Fruit fly (Drosophila melanogaster) whole organism, prepupa: Measurements from ENCODE around the gene tos.
A peak's percentile ranks its signal among the peaks of the same experiment; 100 is the strongest.

ENCODE experiments used
- CG10631 ChIP-seq: fragments of 200-800 bp; sonication (Bioruptor generic); optimal IDR thresholded peaks from 2 replicates; lab custom pipeline; 2016; ENCODE audit warnings: missing biosample characterization, missing genetic modification characterization
- CG11762 ChIP-seq: fragments of 200-800 bp; sonication (Bioruptor generic); optimal IDR thresholded peaks from 3 replicates; lab custom pipeline; 2016; ENCODE audit warnings: missing biosample characterization, missing genetic modification characterization; ENCODE audit not compliant: insufficient read depth
- CG11902 ChIP-seq: fragments of 200-800 bp; sonication (Bioruptor generic); optimal IDR thresholded peaks from 3 replicates; lab custom pipeline; 2016; ENCODE audit warnings: missing biosample characterization, missing genetic modification characterization
- CG15336 ChIP-seq: fragments of 200-800 bp; sonication (Bioruptor generic); IDR thresholded peaks from 2 replicates; pipeline ENCODE4 v1.3.6; 2022; ENCODE audit warnings: missing biosample characterization, missing genetic modification characterization
- CG1621 ChIP-seq: fragments of 200-800 bp; sonication (Bioruptor generic); optimal IDR thresholded peaks from 3 replicates; lab custom pipeline; 2018; ENCODE audit warnings: missing biosample characterization, mild to moderate bottlenecking, missing genetic modification characterization
- CG16779 ChIP-seq: fragments of 200-800 bp; sonication (Bioruptor generic); optimal IDR thresholded peaks from 3 replicates; lab custom pipeline; 2017; ENCODE audit warnings: missing biosample characterization, mild to moderate bottlenecking, missing genetic modification characterization
- CG3032 ChIP-seq: fragments of 200-800 bp; optimal IDR thresholded peaks from 2 replicates; lab custom pipeline; 2019; ENCODE audit warnings: missing biosample characterization, mild to moderate bottlenecking, missing genetic modification characterization, moderate library complexity
- CG31627 ChIP-seq: fragments of 200-800 bp; sonication (Bioruptor generic); optimal IDR thresholded peaks from 3 replicates; lab custom pipeline; 2016; ENCODE audit warnings: missing biosample characterization, missing genetic modification characterization
- CG32006 ChIP-seq: fragments of 200-800 bp; sonication (Bioruptor generic); optimal IDR thresholded peaks from 3 replicates; lab custom pipeline; 2017; ENCODE audit warnings: missing biosample characterization, mild to moderate bottlenecking, missing genetic modification characterization
- CG34406 ChIP-seq: fragments of 200-800 bp; sonication (Bioruptor generic); optimal IDR thresholded peaks from 3 replicates; lab custom pipeline; 2016; ENCODE audit warnings: missing biosample characterization, missing genetic modification characterization
- CG3919 ChIP-seq: fragments of 200-800 bp; sonication (Bioruptor generic); optimal IDR thresholded peaks from 3 replicates; lab custom pipeline; 2016; ENCODE audit warnings: missing biosample characterization, missing genetic modification characterization
- CG4318 ChIP-seq: fragments of 200-800 bp; sonication (Bioruptor generic); optimal IDR thresholded peaks from 3 replicates; lab custom pipeline; 2017; ENCODE audit warnings: missing biosample characterization, mild to moderate bottlenecking, missing genetic modification characterization
- CG6276 ChIP-seq: fragments of 200-800 bp; sonication (Bioruptor generic); optimal IDR thresholded peaks from 2 replicates; lab custom pipeline; 2017; ENCODE audit warnings: missing biosample characterization, mild to moderate bottlenecking, missing genetic modification characterization
- CG6792 ChIP-seq: fragments of 200-800 bp; sonication (Bioruptor generic); optimal IDR thresholded peaks from 3 replicates; lab custom pipeline; 2016; ENCODE audit warnings: missing biosample characterization, missing genetic modification characterization
- CG6808 ChIP-seq: fragments of 200-800 bp; sonication (Bioruptor generic); optimal IDR thresholded peaks from 3 replicates; lab custom pipeline; 2017; ENCODE audit warnings: missing biosample characterization, missing genetic modification characterization, mild to moderate bottlenecking, moderate library complexity, missing genetic modification reagents
- CG6854 ChIP-seq: fragments of 200-800 bp; sonication (Bioruptor generic); optimal IDR thresholded peaks from 2 replicates; lab custom pipeline; 2017; ENCODE audit warnings: missing biosample characterization, mild to moderate bottlenecking, missing genetic modification characterization
- CG7368 ChIP-seq: fragments of 200-800 bp; sonication (Bioruptor generic); optimal IDR thresholded peaks from 3 replicates; lab custom pipeline; 2016; ENCODE audit warnings: missing biosample characterization, missing genetic modification characterization
- CG8119 ChIP-seq: fragments of 200-800 bp; sonication (Bioruptor generic); IDR thresholded peaks from 3 replicates; pipeline ENCODE4 v1.3.6; 2022; ENCODE audit warnings: missing biosample characterization, missing genetic modification characterization
- CG8319 ChIP-seq: fragments of 200-800 bp; sonication (Bioruptor generic); optimal IDR thresholded peaks from 3 replicates; lab custom pipeline; 2016; ENCODE audit warnings: missing biosample characterization, missing genetic modification characterization
- CG8632 ChIP-seq: fragments of 200-800 bp; sonication (Bioruptor generic); optimal IDR thresholded peaks from 3 replicates; lab custom pipeline; 2016; ENCODE audit warnings: missing biosample characterization, missing genetic modification characterization
- CG9139 ChIP-seq: fragments of 200-800 bp; sonication (Bioruptor generic); optimal IDR thresholded peaks from 3 replicates; lab custom pipeline; 2017; ENCODE audit warnings: missing biosample characterization, mild to moderate bottlenecking, missing genetic modification characterization
- Eip75B ChIP-seq: fragments of 200-800 bp; sonication (Bioruptor generic); optimal IDR thresholded peaks from 3 replicates; lab custom pipeline; 2016; ENCODE audit warnings: missing biosample characterization, missing genetic modification characterization
- Eip78C ChIP-seq: fragments of 200-800 bp; sonication (Bioruptor generic); peaks from one replicate; lab custom pipeline; 2016; ENCODE audit warnings: missing biosample characterization, missing genetic modification characterization
- Eip93F ChIP-seq: fragments of 200-800 bp; sonication (Bioruptor generic); optimal IDR thresholded peaks from 2 replicates; lab custom pipeline; 2016; ENCODE audit warnings: missing biosample characterization, mild to moderate bottlenecking, missing genetic modification characterization
- Ets21C ChIP-seq: fragments of 200-800 bp; sonication (Bioruptor generic); optimal IDR thresholded peaks from 3 replicates; lab custom pipeline; 2016; ENCODE audit warnings: missing biosample characterization, missing genetic modification characterization
- Ets96B ChIP-seq: fragments of 200-800 bp; optimal IDR thresholded peaks from 2 replicates; lab custom pipeline; 2019; ENCODE audit warnings: missing biosample characterization, mild to moderate bottlenecking, missing genetic modification characterization, moderate library complexity
- Lpt ChIP-seq: fragments of 200-800 bp; sonication (Bioruptor generic); optimal IDR thresholded peaks from 3 replicates; lab custom pipeline; 2016; ENCODE audit warnings: missing biosample characterization, missing genetic modification characterization
- Met ChIP-seq: fragments of 200-800 bp; sonication (Bioruptor generic); optimal IDR thresholded peaks from 3 replicates; lab custom pipeline; 2016; ENCODE audit warnings: missing biosample characterization, missing genetic modification characterization
- OdsH ChIP-seq: fragments of 200-800 bp; sonication (Bioruptor generic); optimal IDR thresholded peaks from 3 replicates; lab custom pipeline; 2016; ENCODE audit warnings: missing biosample characterization, missing genetic modification characterization
- Smox ChIP-seq: fragments of 200-800 bp; sonication (Bioruptor generic); optimal IDR thresholded peaks from 3 replicates; lab custom pipeline; 2016; ENCODE audit warnings: missing biosample characterization, missing genetic modification characterization
- Sox14 ChIP-seq: fragments of 200-800 bp; sonication (Bioruptor generic); optimal IDR thresholded peaks from 3 replicates; lab custom pipeline; 2016; ENCODE audit warnings: missing biosample characterization, missing genetic modification characterization
- Sox15 ChIP-seq: fragments of 200-800 bp; sonication (Bioruptor generic); optimal IDR thresholded peaks from 3 replicates; lab custom pipeline; 2016; ENCODE audit warnings: missing biosample characterization, missing genetic modification characterization
- achi ChIP-seq: fragments of 200-800 bp; sonication (Bioruptor generic); optimal IDR thresholded peaks from 3 replicates; lab custom pipeline; 2016; ENCODE audit warnings: missing biosample characterization, missing genetic modification characterization
- acj6 ChIP-seq: fragments of 200-800 bp; sonication (Bioruptor generic); optimal IDR thresholded peaks from 3 replicates; lab custom pipeline; 2016; ENCODE audit warnings: missing biosample characterization, missing genetic modification characterization
- cyc ChIP-seq: fragments of 200-800 bp; sonication (Bioruptor generic); optimal IDR thresholded peaks from 3 replicates; lab custom pipeline; 2016; ENCODE audit warnings: missing biosample characterization, missing genetic modification characterization
- dsx ChIP-seq: fragments of 200-800 bp; optimal IDR thresholded peaks from 3 replicates; lab custom pipeline; 2019; ENCODE audit warnings: missing biosample characterization, mild to moderate bottlenecking, missing genetic modification characterization, moderate library complexity; ENCODE audit not compliant: poor library complexity, severe bottlenecking
- eg ChIP-seq: fragments of 200-800 bp; sonication (Bioruptor generic); IDR thresholded peaks from 3 replicates; pipeline ENCODE4 v1.3.6; 2022; ENCODE audit warnings: missing biosample characterization, missing genetic modification characterization
- esn ChIP-seq: fragments of 200-800 bp; sonication (Bioruptor generic); optimal IDR thresholded peaks from 2 replicates; lab custom pipeline; 2016; ENCODE audit warnings: missing biosample characterization, mild to moderate bottlenecking, missing genetic modification characterization, moderate library complexity
- fd59A ChIP-seq: fragments of 200-800 bp; sonication (Bioruptor generic); optimal IDR thresholded peaks from 2 replicates; lab custom pipeline; 2017; ENCODE audit warnings: missing biosample characterization, mild to moderate bottlenecking, missing genetic modification characterization, missing genetic modification reagents
- fd85E ChIP-seq: fragments of 200-800 bp; sonication (Bioruptor generic); optimal IDR thresholded peaks from 3 replicates; lab custom pipeline; 2016; ENCODE audit warnings: missing biosample characterization, missing genetic modification characterization
- lz ChIP-seq: fragments of 200-800 bp; sonication (Bioruptor generic); optimal IDR thresholded peaks from 3 replicates; lab custom pipeline; 2016; ENCODE audit warnings: missing biosample characterization, missing genetic modification characterization
- net ChIP-seq: fragments of 200-800 bp; sonication (Bioruptor generic); optimal IDR thresholded peaks from 3 replicates; lab custom pipeline; 2016; ENCODE audit warnings: missing biosample characterization, missing genetic modification characterization
- pdm3 ChIP-seq: fragments of 200-800 bp; sonication (Bioruptor generic); optimal IDR thresholded peaks from 3 replicates; lab custom pipeline; 2016; ENCODE audit warnings: missing biosample characterization, missing genetic modification characterization
- salr ChIP-seq, 2 experiments: fragments of 200-800 bp; sonication (Bioruptor generic); optimal IDR thresholded peaks; 3 replicates each; lab custom pipeline; 2016 to 2018; ENCODE audit warnings: missing biosample characterization in 2 of 2, missing genetic modification characterization in 2 of 2, mild to moderate bottlenecking in 1 of 2
- spab ChIP-seq: fragments of 200-800 bp; sonication (Bioruptor generic); optimal IDR thresholded peaks from 2 replicates; lab custom pipeline; 2017; ENCODE audit warnings: missing biosample characterization, mild to moderate bottlenecking, missing genetic modification characterization, missing genetic modification reagents
- ss ChIP-seq, 2 experiments: fragments of 200-800 bp; sonication (Bioruptor generic); optimal IDR thresholded peaks; 2 replicates in 1 of 2; 3 replicates in 1 of 2; lab custom pipeline; 2017 to 2018; ENCODE audit warnings: mild to moderate bottlenecking in 2 of 2, missing biosample characterization in 2 of 2, missing genetic modification characterization in 2 of 2, moderate library complexity in 1 of 2
- svp ChIP-seq: fragments of 200-800 bp; sonication (Bioruptor generic); peaks from one replicate; lab custom pipeline; 2016; ENCODE audit warnings: missing biosample characterization, missing genetic modification characterization
- topi ChIP-seq: fragments of 200-800 bp; sonication (Bioruptor generic); optimal IDR thresholded peaks from 3 replicates; lab custom pipeline; 2016; ENCODE audit warnings: missing biosample characterization, missing genetic modification characterization
- vri ChIP-seq: fragments of 200-800 bp; sonication (Bioruptor generic); optimal IDR thresholded peaks from 3 replicates; lab custom pipeline; 2016; ENCODE audit warnings: missing biosample characterization, mild to moderate bottlenecking, missing genetic modification characterization

tos gene

DNA sequence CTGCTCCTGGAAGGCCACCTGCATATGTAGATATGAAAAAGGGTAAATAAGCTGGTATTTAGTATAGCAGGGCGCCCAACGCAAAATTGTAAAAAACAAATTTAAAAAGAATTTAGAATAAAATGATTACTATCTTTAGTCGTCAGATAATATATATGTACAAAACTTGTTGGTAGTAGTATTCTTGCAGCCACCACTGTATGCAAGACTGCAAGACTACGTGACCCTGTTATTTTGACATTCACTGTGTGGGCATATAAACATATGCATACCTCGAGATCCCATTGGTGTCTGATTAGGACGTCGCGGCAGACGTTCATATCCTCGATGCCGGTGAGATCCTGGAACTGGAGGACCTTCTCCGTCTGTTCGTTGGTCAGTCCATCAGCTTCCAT lies 26.0 kb upstream of the tos start (continued):
- TF ChIP-seq vri (GFP tag; lab: Kevin White, UChicago), result no peak
- no peak for TF ChIP-seq salr (GFP tag; optimal IDR thresholded peaks at IDR 0.05; lab: Kevin White, UChicago)
- TF ChIP-seq eg (GFP tag; lab: Robert Waterston, UW), result 0 out of 3 replicates have a peak, but pooled peaks have one; percentile 54
- TF ChIP-seq CG6792, result peak; percentile 38
- TF ChIP-seq acj6 (GFP tag; lab: Kevin White, UChicago), result peak; percentile 27
- TF ChIP-seq Lpt (GFP tag; lab: Kevin White, UChicago), result no peak
- no peak for TF ChIP-seq CG6276 (GFP tag; lab: Kevin White, UChicago)
- no peak for TF ChIP-seq svp (GFP tag; lab: Kevin White, UChicago)
- no peak for TF ChIP-seq Ets21C (GFP tag; lab: Kevin White, UChicago)
- TF ChIP-seq CG8632 (GFP tag; lab: Kevin White, UChicago), result no peak
- no peak for TF ChIP-seq CG3032
- peak; percentile 14 for TF ChIP-seq CG11762 (GFP tag; lab: Kevin White, UChicago)
- TF ChIP-seq Sox15 (GFP tag; lab: Kevin White, UChicago), result no peak
- no peak for TF ChIP-seq CG6808 (GFP tag; lab: Kevin White, UChicago)
- TF ChIP-seq esn (GFP tag; lab: Kevin White, UChicago), result peak; percentile 63
- TF ChIP-seq CG9139 (GFP tag; lab: Kevin White, UChicago), result no peak
- TF ChIP-seq, all 60 proteins: peak for 32

- TF ChIP-seq Eip75B (GFP tag; lab: Kevin White, UChicago), result peak; percentile 86
- TF ChIP-seq CG11762 (GFP tag; lab: Kevin White, UChicago), result peak; percentile 35
- TF ChIP-seq acj6 (GFP tag; lab: Kevin White, UChicago), result peak; percentile 95
- peak; percentile 87 for TF ChIP-seq OdsH (GFP tag; lab: Kevin White, UChicago)
- peak; percentile 67 for TF ChIP-seq CG7368 (GFP tag; lab: Kevin White, UChicago)
- TF ChIP-seq CG8319, result peak; percentile 54
- TF ChIP-seq fd59A (GFP tag; lab: Kevin White, UChicago), result peak; percentile 50
- peak; percentile 95 for TF ChIP-seq pdm3 (GFP tag; lab: Kevin White, UChicago)
- peak; percentile 72 for TF ChIP-seq Ets96B (tag; lab: Kevin White, UChicago)
- TF ChIP-seq CG6276 (GFP tag; lab: Kevin White, UChicago), result no peak
- TF ChIP-seq esn (GFP tag; lab: Kevin White, UChicago), result peak; percentile 97
- no peak for TF ChIP-seq fd85E (GFP tag; lab: Kevin White, UChicago)
- peak; percentile 95 for TF ChIP-seq svp (GFP tag; lab: Kevin White, UChicago)
- peak; percentile 91 for TF ChIP-seq CG32006 (GFP tag; lab: Kevin White, UChicago)
- peak; percentile 74 for TF ChIP-seq CG1621 (tag; lab: Kevin White, UChicago)
- peak; percentile 73 for TF ChIP-seq achi
- peak; percentile 85 for TF ChIP-seq topi (GFP tag; lab: Kevin White, UChicago)
- TF ChIP-seq CG10631 (GFP tag; lab: Kevin White, UChicago), result peak; percentile 92
- peak; percentile 78 for TF ChIP-seq CG11902 (GFP tag; lab: Kevin White, UChicago)
- TF ChIP-seq CG6808 (GFP tag; lab: Kevin White, UChicago), result peak; percentile 52
- TF ChIP-seq dsx (GFP tag; lab: Kevin White, UChicago), result peak; percentile 48
- peak in 1 of 2 experiments; percentile 63 for TF ChIP-seq ss (GFP tag; optimal IDR thresholded peaks at IDR 0.05; lab: Kevin White, UChicago)
- TF ChIP-seq CG31627 (GFP tag; lab: Kevin White, UChicago), result peak; percentile 96
- peak; percentile 80 for TF ChIP-seq CG34406
- TF ChIP-seq CG4318 (GFP tag; lab: Kevin White, UChicago), result peak; percentile 62
- peak; percentile 90 for TF ChIP-seq CG15336 (GFP tag; lab: Robert Waterston, UW)
- TF ChIP-seq Sox14 (GFP tag; lab: Kevin White, UChicago), result peak; percentile 91
- TF ChIP-seq Eip93F (GFP tag; lab: Kevin White, UChicago), result peak; percentile 88
- TF ChIP-seq CG6854, result no peak
- peak; percentile 82 for TF ChIP-seq Ets21C (GFP tag; lab: Kevin White, UChicago)
- TF ChIP-seq lz (GFP tag; lab: Kevin White, UChicago), result peak; percentile 96
- TF ChIP-seq CG3919 (GFP tag; lab: Kevin White, UChicago), result peak; percentile 78
- TF ChIP-seq spab (GFP tag; lab: Kevin White, UChicago), result no peak
- TF ChIP-seq Eip78C (GFP tag; lab: Kevin White, UChicago), result peak; percentile 89
- TF ChIP-seq CG8119 (GFP tag; lab: Robert Waterston, UW), result peak; percentile 84
- TF ChIP-seq Met, result peak; percentile 87
- peak; percentile 66 for TF ChIP-seq net
- peak; percentile 88 for TF ChIP-seq cyc (GFP tag; lab: Kevin White, UChicago)
- TF ChIP-seq Smox (GFP tag; lab: Kevin White, UChicago), result peak; percentile 90
- TF ChIP-seq salr (GFP tag; optimal IDR thresholded peaks at IDR 0.05; lab: Kevin White, UChicago), result peak; percentile 20 to 54
- TF ChIP-seq CG16779 (tag; lab: Kevin White, UChicago), result no peak
Measured at dm6 chr2L:18705617-18706046, 23.8 kb upstream of the tos start, which contains the start of gene Jwa. Jwa (minus strand) TSS chr2L:18705703.
